Fruit fly (Drosophila melanogaster): ENCODE results near the gene bves.
A peak's percentile ranks its signal among the peaks of the same experiment; 100 is the strongest.

Gene bves

DNA sequence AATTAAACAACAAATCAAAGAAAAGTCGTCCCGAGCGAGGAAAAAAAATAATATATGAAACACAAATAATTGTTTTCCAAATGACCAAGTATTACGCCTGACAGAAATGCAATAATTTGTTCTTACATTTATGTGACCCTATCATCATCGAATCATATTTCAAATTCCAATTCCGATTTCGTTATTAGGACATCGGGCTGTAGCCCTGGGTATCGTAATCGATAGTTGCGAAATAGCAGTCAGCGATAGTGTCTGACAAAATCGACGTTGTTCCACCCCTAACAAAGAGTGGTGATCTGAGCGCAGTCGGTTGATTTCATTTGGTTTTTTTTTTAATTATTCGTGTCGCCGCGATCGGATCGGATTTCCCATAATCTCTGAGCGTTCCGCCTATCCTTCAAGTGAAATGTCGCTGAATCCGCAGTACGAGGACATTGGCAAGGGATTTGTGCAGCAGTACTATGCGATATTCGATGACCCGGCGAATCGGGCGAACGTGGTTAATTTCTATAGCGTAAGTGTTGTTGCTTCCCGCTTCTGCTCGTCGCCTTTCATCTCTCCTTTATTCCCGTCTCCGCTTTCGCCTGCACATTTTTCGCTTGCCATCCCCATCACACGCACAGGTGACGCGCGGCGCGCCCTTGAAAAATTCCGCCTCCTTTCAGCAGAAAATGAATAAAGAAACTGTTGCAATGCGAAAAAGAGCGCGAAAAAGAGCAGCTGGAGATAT, 18.4 kb upstream of the bves start, which contains the start of gene Ntf-2 (continued):
- TF ChIP-seq lbe (GFP tag; optimal IDR thresholded peaks at IDR 0.05) (no peak), Hmx (GFP tag; optimal IDR thresholded peaks at IDR 0.05) (no peak), zfh2 (GFP tag; optimal IDR thresholded peaks at IDR 0.05) (peak; percentile 40), Stat92E (GFP tag; optimal IDR thresholded peaks at IDR 0.05) (no peak), croc (GFP tag; conservative IDR thresholded peaks at IDR 0.05) (no peak), B-H2 (GFP tag; optimal IDR thresholded peaks at IDR 0.05) (no peak), tx (GFP tag; optimal IDR thresholded peaks at IDR 0.05) (no peak), CG1792 (GFP tag; optimal IDR thresholded peaks at IDR 0.05) (no peak), CG2116 (GFP tag; optimal IDR thresholded peaks at IDR 0.05) (peak; percentile 49), Taf1 (GFP tag; IDR thresholded peaks at IDR 0.05) (no peak), CG4424 (GFP tag; optimal IDR thresholded peaks at IDR 0.05) (no peak), ken (GFP tag; IDR thresholded peaks at IDR 0.05) (no peak), ro (GFP tag; IDR thresholded peaks at IDR 0.05) (no peak), CG42726 (GFP tag; IDR thresholded peaks at IDR 0.05; ENCODE audit: partially characterized antibody) (peak; percentile 84; the same call in 1 of the 2 replicates), CG3163 (GFP tag; optimal IDR thresholded peaks at IDR 0.05) (no peak), danr (GFP tag; IDR thresholded peaks at IDR 0.05) (no peak), chn (GFP tag; optimal IDR thresholded peaks at IDR 0.05) (no peak), HmgZ (tag; optimal IDR thresholded peaks at IDR 0.05) (peak; percentile 9), schlank (tag; optimal IDR thresholded peaks at IDR 0.05) (no peak), nom (GFP tag; optimal IDR thresholded peaks at IDR 0.05) (peak; percentile 27), usp (GFP tag; optimal IDR thresholded peaks at IDR 0.05) (no peak), Poxn (GFP tag; IDR thresholded peaks at IDR 0.05) (no peak), da (GFP tag; optimal IDR thresholded peaks at IDR 0.05) (no peak), CG14441 (GFP tag; IDR thresholded peaks at IDR 0.05) (0 out of 2 replicates have a peak, but pooled peaks have one; percentile 35), HmgD (GFP tag; optimal IDR thresholded peaks at IDR 0.05) (peak; percentile 55), ssp (GFP tag; IDR thresholded peaks at IDR 0.05) (no peak), nau (GFP tag; optimal IDR thresholded peaks at IDR 0.05) (no peak), Dfd (GFP tag; optimal IDR thresholded peaks at IDR 0.05) (no peak), tgo (GFP tag; IDR thresholded peaks at IDR 0.05) (no peak), Usf (GFP tag; optimal IDR thresholded peaks at IDR 0.05) (no peak), amos (GFP tag; IDR thresholded peaks at IDR 0.05; ENCODE audit: partially characterized antibody) (peak; percentile 90), CG9817 (tag; optimal IDR thresholded peaks at IDR 0.05) (peak; percentile 21), Mrtf (GFP tag; IDR thresholded peaks at IDR 0.05) (no peak), Xbp1 (GFP tag; optimal IDR thresholded peaks at IDR 0.05) (peak; percentile 40), Six4 (GFP tag; optimal IDR thresholded peaks at IDR 0.05) (no peak), CG13894 (tag; optimal IDR thresholded peaks at IDR 0.05) (no peak), dmrt11E (tag; optimal IDR thresholded peaks at IDR 0.05) (no peak), Bgb (GFP tag; IDR thresholded peaks at IDR 0.05; ENCODE audit: partially characterized antibody) (peak; percentile 91), HLH54F (GFP tag; optimal IDR thresholded peaks at IDR 0.05) (peak; percentile 27), CG17186 (GFP tag; optimal IDR thresholded peaks at IDR 0.05) (no peak), CG12104 (GFP tag; optimal IDR thresholded peaks at IDR 0.05) (no peak), CG6683 (GFP tag; optimal IDR thresholded peaks at IDR 0.05) (no peak), D19B (GFP tag; optimal IDR thresholded peaks at IDR 0.05) (no peak), CG7839 (tag; optimal IDR thresholded peaks at IDR 0.05) (no peak), CG11723 (GFP tag; optimal IDR thresholded peaks at IDR 0.05) (no peak), CG32532 (GFP tag; IDR thresholded peaks at IDR 0.05) (peak; percentile 38; the same call in 1 of the 2 replicates), CG2129 (GFP tag; IDR thresholded peaks at IDR 0.05; ENCODE audit: partially characterized antibody) (peak; percentile 39), Med (GFP tag) (peak; percentile 75), Gug (GFP tag; IDR thresholded peaks at IDR 0.05) (no peak; the same call in 3 of the 4 replicates), mirr (GFP tag; optimal IDR thresholded peaks at IDR 0.05) (peak; percentile 17)

Measured in whole organism, embryonic.